Fruit fly (Drosophila melanogaster): Measurements from ENCODE around the gene robl37BC.

robl37BC gene

dm6 chr2L:19021278-19022220 lies 10.9 kb downstream of the robl37BC start (continued):
- TF ChIP-seq CG31441 (GFP tag; IDR thresholded peaks at IDR 0.05) (peak; percentile 85), sob (GFP tag; IDR thresholded peaks at IDR 0.05) (peak; percentile 78), p53 (GFP tag; optimal IDR thresholded peaks at IDR 0.05) (no peak), fru (optimal IDR thresholded peaks at IDR 0.05) (no peak), ara (GFP tag; IDR thresholded peaks at IDR 0.05) (peak; percentile 49; the same call in 1 of the 2 replicates), tll (GFP tag; optimal IDR thresholded peaks at IDR 0.05) (no peak), CG7372 (GFP tag; IDR thresholded peaks at IDR 0.05) (peak; percentile 66), Oli (tag; optimal IDR thresholded peaks at IDR 0.05) (peak; percentile 88), CG10959 (GFP tag; IDR thresholded peaks at IDR 0.05) (no peak), jigr1 (GFP tag; IDR thresholded peaks at IDR 0.05) (no peak), CG4820 (GFP tag; optimal IDR thresholded peaks at IDR 0.05) (peak; percentile 61), zen2 (GFP tag; IDR thresholded peaks at IDR 0.05; ENCODE audit: partially characterized antibody) (no peak), nerfin-2 (GFP tag; IDR thresholded peaks at IDR 0.05; ENCODE audit: partially characterized antibody) (no peak), peb (GFP tag; IDR thresholded peaks at IDR 0.05) (no peak; the same call in 1 of the 2 replicates), Blimp-1 (GFP tag; optimal IDR thresholded peaks at IDR 0.05) (peak; percentile 65), Antp (GFP tag; optimal IDR thresholded peaks at IDR 0.05) (peak; percentile 42), E2f1 (GFP tag; IDR thresholded peaks at IDR 0.05) (peak; percentile 44; the same call in 1 of the 2 replicates), crp (GFP tag; optimal IDR thresholded peaks at IDR 0.05) (peak in 1 of 2 experiments; percentile 34), CG17612 (GFP tag; IDR thresholded peaks at IDR 0.05) (no peak), zen (tag; optimal IDR thresholded peaks at IDR 0.05) (peak; percentile 4), ac (GFP tag; optimal IDR thresholded peaks at IDR 0.05) (no peak), Trl (optimal IDR thresholded peaks at IDR 0.05) (no peak), Trl (GFP tag; optimal IDR thresholded peaks at IDR 0.05) (peak; percentile 6), oc (tag; optimal IDR thresholded peaks at IDR 0.05) (peak; percentile 52), NFAT (GFP tag; IDR thresholded peaks at IDR 0.05) (0 out of 2 replicates have a peak, but pooled peaks have one; percentile 21), ttk (GFP tag; IDR thresholded peaks at IDR 0.05) (peak; percentile 65; the same call in 1 of the 2 replicates), Lhr (GFP tag; optimal IDR thresholded peaks at IDR 0.05) (peak; percentile 36), corto (GFP tag; optimal IDR thresholded peaks at IDR 0.05) (peak; percentile 56), NC2α (GFP tag; optimal IDR thresholded peaks at IDR 0.05) (no peak), CG42726 (GFP tag; IDR thresholded peaks at IDR 0.05; ENCODE audit: partially characterized antibody) (no peak), nau (GFP tag; optimal IDR thresholded peaks at IDR 0.05) (peak; percentile 67), CG4360 (GFP tag; IDR thresholded peaks at IDR 0.05) (no peak), Mrtf (GFP tag; IDR thresholded peaks at IDR 0.05) (0 out of 3 replicates have a peak, but pooled peaks have one; percentile 26), CG15514 (GFP tag; optimal IDR thresholded peaks at IDR 0.05) (peak; percentile 43), CG16815 (GFP tag; optimal IDR thresholded peaks at IDR 0.05) (peak; percentile 51), Spps (tag; optimal IDR thresholded peaks at IDR 0.05) (peak; percentile 49), pb (GFP tag; optimal IDR thresholded peaks at IDR 0.05) (no peak), sqz (GFP tag; optimal IDR thresholded peaks at IDR 0.05) (peak; percentile 67), H2.0 (GFP tag; IDR thresholded peaks at IDR 0.05) (no peak; the same call in 1 of the 2 replicates), nom (GFP tag; optimal IDR thresholded peaks at IDR 0.05) (peak; percentile 74), chm (GFP tag; IDR thresholded peaks at IDR 0.05) (no peak), CG10147 (GFP tag; optimal IDR thresholded peaks at IDR 0.05) (peak; percentile 86), Hsf (GFP tag; optimal IDR thresholded peaks at IDR 0.05) (peak; percentile 71), CG12104 (GFP tag; optimal IDR thresholded peaks at IDR 0.05) (peak; percentile 51), D (optimal IDR thresholded peaks at IDR 0.05) (no peak), D (GFP tag; optimal IDR thresholded peaks at IDR 0.05) (peak; percentile 68), ind (GFP tag; optimal IDR thresholded peaks at IDR 0.05) (peak; percentile 57), exex (tag; optimal IDR thresholded peaks at IDR 0.05) (peak; percentile 30)

Data from whole organism, embryonic.